Fruit fly (Drosophila melanogaster) whole organism, embryonic: Measurements from ENCODE around the gene ebd1.

Experiments
- B-H2 ChIP-seq: fragments of 200-800 bp; sonication (Bioruptor generic); optimal IDR thresholded peaks from 2 replicates; lab custom pipeline; 2018; ENCODE audit warnings: missing biosample characterization, mild to moderate bottlenecking, missing genetic modification characterization
- BtbVII ChIP-seq: fragments of 200-800 bp; sonication (Bioruptor generic); optimal IDR thresholded peaks from 3 replicates; lab custom pipeline; 2017; ENCODE audit warnings: missing biosample characterization, mild to moderate bottlenecking, missing genetic modification characterization
- C15 ChIP-seq: fragments of 200-800 bp; sonication (Bioruptor generic); IDR thresholded peaks from 3 replicates; pipeline ENCODE4 v1.3.6; 2022; ENCODE audit warnings: missing biosample characterization, missing genetic modification characterization
- CG10267 ChIP-seq: fragments of 200-800 bp; sonication (Bioruptor generic); optimal IDR thresholded peaks from 2 replicates; lab custom pipeline; 2018; ENCODE audit warnings: missing biosample characterization, mild to moderate bottlenecking, missing genetic modification characterization, moderate library complexity
- CG10543 ChIP-seq: fragments of 200-800 bp; sonication (Bioruptor generic); optimal IDR thresholded peaks from 3 replicates; lab custom pipeline; 2017; ENCODE audit warnings: missing biosample characterization, mild to moderate bottlenecking, missing genetic modification characterization, moderate library complexity
- CG11696 ChIP-seq: fragments of 200-800 bp; sonication (Bioruptor generic); IDR thresholded peaks from 2 replicates; pipeline ENCODE4 v1.3.6; 2022; ENCODE audit warnings: missing biosample characterization, missing genetic modification characterization
- CG12155 ChIP-seq: fragments of 200-800 bp; sonication (Bioruptor generic); optimal IDR thresholded peaks from 3 replicates; lab custom pipeline; 2016; ENCODE audit warnings: missing biosample characterization, missing genetic modification characterization
- CG12659 ChIP-seq: fragments of 200-800 bp; sonication (Bioruptor generic); optimal IDR thresholded peaks from 3 replicates; lab custom pipeline; 2017; ENCODE audit warnings: mild to moderate bottlenecking, missing biosample characterization, missing genetic modification reagents, missing genetic modification characterization
- CG13775 ChIP-seq: fragments of 200-800 bp; sonication (Bioruptor generic); optimal IDR thresholded peaks from 3 replicates; lab custom pipeline; 2017; ENCODE audit warnings: missing biosample characterization, mild to moderate bottlenecking, missing genetic modification characterization
- CG15479 ChIP-seq: fragments of 200-800 bp; sonication (Bioruptor generic); optimal IDR thresholded peaks from 3 replicates; lab custom pipeline; 2019; ENCODE audit warnings: missing biosample characterization, mild to moderate bottlenecking, missing genetic modification characterization, moderate library complexity
- CG17361 ChIP-seq: fragments of 200-800 bp; sonication (Bioruptor generic); IDR thresholded peaks from 3 replicates; pipeline ENCODE4 v1.3.6; 2022; ENCODE audit warnings: missing biosample characterization, missing genetic modification characterization
- CG18619 ChIP-seq: fragments of 200-800 bp; sonication (Bioruptor generic); optimal IDR thresholded peaks from 3 replicates; lab custom pipeline; 2017; ENCODE audit warnings: missing biosample characterization, mild to moderate bottlenecking, missing genetic modification characterization
- CG2712 ChIP-seq: fragments of 200-800 bp; optimal IDR thresholded peaks from 3 replicates; lab custom pipeline; 2019; ENCODE audit warnings: missing biosample characterization, mild to moderate bottlenecking, missing genetic modification characterization, moderate library complexity
- CG3163 ChIP-seq: fragments of 200-800 bp; sonication (Bioruptor generic); optimal IDR thresholded peaks from 3 replicates; lab custom pipeline; 2016; ENCODE audit warnings: missing biosample characterization, missing genetic modification characterization
- CG3407 ChIP-seq: fragments of 200-800 bp; sonication (Bioruptor generic); optimal IDR thresholded peaks from 2 replicates; lab custom pipeline; 2018; ENCODE audit warnings: missing biosample characterization, mild to moderate bottlenecking, missing genetic modification characterization
- CG4360 ChIP-seq: fragments of 200-800 bp; sonication (Bioruptor generic); IDR thresholded peaks from 2 replicates; pipeline ENCODE4 v1.3.6; 2022; ENCODE audit warnings: missing biosample characterization, missing genetic modification characterization
- CG6254 ChIP-seq: fragments of 200-800 bp; sonication (Bioruptor generic); optimal IDR thresholded peaks from 3 replicates; lab custom pipeline; 2017; ENCODE audit warnings: mild to moderate bottlenecking, missing biosample characterization, missing genetic modification reagents, missing genetic modification characterization
- CG6272 ChIP-seq: fragments of 200-800 bp; sonication (Bioruptor generic); IDR thresholded peaks from 2 replicates; pipeline ENCODE4 v1.3.6; 2022; ENCODE audit warnings: missing biosample characterization, missing genetic modification characterization
- CG7786 ChIP-seq: fragments of 200-800 bp; sonication (Bioruptor generic); optimal IDR thresholded peaks from 2 replicates; lab custom pipeline; 2016; ENCODE audit warnings: missing biosample characterization, missing genetic modification characterization
- CG7839 ChIP-seq: fragments of 200-800 bp; sonication (Bioruptor generic); optimal IDR thresholded peaks from 3 replicates; lab custom pipeline; 2018; ENCODE audit warnings: missing biosample characterization, mild to moderate bottlenecking, missing genetic modification characterization, moderate library complexity
- CG7928 ChIP-seq: fragments of 200-800 bp; sonication (Bioruptor generic); optimal IDR thresholded peaks from 2 replicates; lab custom pipeline; 2017; ENCODE audit warnings: missing biosample characterization, mild to moderate bottlenecking, missing genetic modification characterization
- CrebB ChIP-seq: fragments of 200-800 bp; sonication (Bioruptor generic); optimal IDR thresholded peaks from 3 replicates; lab custom pipeline; 2018; ENCODE audit warnings: missing biosample characterization, mild to moderate bottlenecking, missing genetic modification characterization
- E2f1 ChIP-seq: fragments of 200-800 bp; sonication (Bioruptor generic); IDR thresholded peaks from 2 replicates; pipeline ENCODE4 v1.3.6; 2022; ENCODE audit warnings: missing biosample characterization, missing genetic modification characterization
- Elba2 ChIP-seq: fragments of 200-800 bp; sonication (Bioruptor generic); optimal IDR thresholded peaks from 3 replicates; lab custom pipeline; 2016; ENCODE audit warnings: missing biosample characterization, missing genetic modification characterization
- Gug ChIP-seq: fragments of 200-800 bp; sonication (Bioruptor generic); IDR thresholded peaks from 4 replicates; pipeline ENCODE4 v1.3.6; 2022; ENCODE audit warnings: missing biosample characterization, missing genetic modification characterization
- HmgD ChIP-seq: fragments of 200-800 bp; sonication (Bioruptor generic); optimal IDR thresholded peaks from 3 replicates; lab custom pipeline; 2016; ENCODE audit warnings: missing biosample characterization, missing genetic modification characterization
- Hr3 ChIP-seq: fragments of 200-800 bp; sonication (Bioruptor generic); optimal IDR thresholded peaks from 3 replicates; lab custom pipeline; 2016; ENCODE audit warnings: missing biosample characterization, missing genetic modification characterization
- Oaz ChIP-seq: fragments of 200-800 bp; sonication (Bioruptor generic); IDR thresholded peaks from 2 replicates; pipeline ENCODE4 v1.3.6; 2022; ENCODE audit warnings: missing biosample characterization, missing genetic modification characterization
- Oli ChIP-seq: fragments of 200-800 bp; sonication (Bioruptor generic); optimal IDR thresholded peaks from 2 replicates; lab custom pipeline; 2018; ENCODE audit warnings: missing biosample characterization, mild to moderate bottlenecking, missing genetic modification characterization, moderate library complexity
- Rx ChIP-seq: fragments of 200-800 bp; sonication (Bioruptor generic); IDR thresholded peaks from 2 replicates; pipeline ENCODE4 v1.3.6; 2022; ENCODE audit warnings: missing biosample characterization, missing genetic modification characterization
- ap ChIP-seq: fragments of 200-800 bp; sonication (Bioruptor generic); IDR thresholded peaks from 2 replicates; pipeline ENCODE4 v1.3.6; 2022; ENCODE audit warnings: missing biosample characterization, missing genetic modification characterization
- ase ChIP-seq: fragments of 200-800 bp; sonication (Bioruptor generic); IDR thresholded peaks from 3 replicates; pipeline ENCODE4 v1.3.6; 2022; ENCODE audit warnings: missing biosample characterization, missing genetic modification characterization
- btn ChIP-seq: fragments of 200-800 bp; sonication (Bioruptor generic); optimal IDR thresholded peaks from 2 replicates; lab custom pipeline; 2016; ENCODE audit warnings: missing biosample characterization, missing genetic modification characterization
- dan ChIP-seq: fragments of 200-800 bp; sonication (Bioruptor generic); IDR thresholded peaks from 2 replicates; pipeline ENCODE4 v1.3.6; 2022; ENCODE audit warnings: missing biosample characterization, missing genetic modification characterization
- dmrt11E ChIP-seq: fragments of 200-800 bp; sonication (Bioruptor generic); optimal IDR thresholded peaks from 3 replicates; lab custom pipeline; 2018; ENCODE audit warnings: missing biosample characterization, mild to moderate bottlenecking, missing genetic modification characterization, moderate library complexity
- dmrt99B ChIP-seq: fragments of 200-800 bp; sonication (Bioruptor generic); optimal IDR thresholded peaks from 2 replicates; lab custom pipeline; 2018; ENCODE audit warnings: missing biosample characterization, mild to moderate bottlenecking, missing genetic modification characterization, moderate library complexity
- fru ChIP-seq: fragments of >200 bp; optimal IDR thresholded peaks from 2 replicates; lab custom pipeline; 2017
- gem ChIP-seq: fragments of 200-800 bp; sonication (Bioruptor generic); optimal IDR thresholded peaks from 2 replicates; lab custom pipeline; 2019; ENCODE audit warnings: missing biosample characterization, mild to moderate bottlenecking, missing genetic modification characterization, moderate library complexity
- gro ChIP-seq: fragments of 200-800 bp; sonication (Bioruptor generic); optimal IDR thresholded peaks from 2 replicates; lab custom pipeline; 2016; ENCODE audit warnings: missing biosample characterization, missing genetic modification characterization
- gsb ChIP-seq: fragments of 200-800 bp; sonication (Bioruptor generic); IDR thresholded peaks from 2 replicates; pipeline ENCODE4 v1.3.6; 2022; ENCODE audit warnings: missing biosample characterization, missing genetic modification characterization
- ind ChIP-seq: fragments of 200-800 bp; sonication (Bioruptor generic); optimal IDR thresholded peaks from 3 replicates; lab custom pipeline; 2016; ENCODE audit warnings: missing biosample characterization, missing genetic modification characterization
- lbe ChIP-seq: fragments of 200-800 bp; sonication (Bioruptor generic); optimal IDR thresholded peaks from 2 replicates; lab custom pipeline; 2016; ENCODE audit warnings: missing biosample characterization, mild to moderate bottlenecking, missing genetic modification characterization
- lola ChIP-seq, 3 experiments: fragments of >200 bp in 2 of 3; fragments of 200-800 bp in 1 of 3; sonication (Bioruptor generic) in 1 of 3; optimal IDR thresholded peaks; 2 replicates each; lab custom pipeline; 2017 to 2019; ENCODE audit warnings: missing biosample characterization in 3 of 3, missing genetic modification characterization in 3 of 3, mild to moderate bottlenecking in 1 of 3, moderate library complexity in 1 of 3
- pho ChIP-seq: fragments of 200-800 bp; sonication (Bioruptor generic); optimal IDR thresholded peaks from 2 replicates; lab custom pipeline; 2016; ENCODE audit warnings: missing biosample characterization, missing genetic modification characterization
- pum ChIP-seq: fragments of 200-800 bp; sonication (Bioruptor generic); optimal IDR thresholded peaks from 2 replicates; lab custom pipeline; 2016; ENCODE audit warnings: missing biosample characterization, missing genetic modification characterization
- schlank ChIP-seq: fragments of 200-800 bp; sonication (Bioruptor generic); optimal IDR thresholded peaks from 2 replicates; lab custom pipeline; 2018; ENCODE audit warnings: missing biosample characterization, mild to moderate bottlenecking, missing genetic modification characterization
- ssp ChIP-seq: fragments of 200-800 bp; sonication (Bioruptor generic); IDR thresholded peaks from 2 replicates; pipeline ENCODE4 v1.3.6; 2022; ENCODE audit warnings: missing biosample characterization, missing genetic modification characterization
- toy ChIP-seq: fragments of 200-800 bp; sonication (Bioruptor generic); IDR thresholded peaks from 2 replicates; pipeline ENCODE4 v1.3.6; 2022; ENCODE audit warnings: missing biosample characterization, missing genetic modification characterization
- vfl ChIP-seq: fragments of 200-800 bp; sonication (Bioruptor generic); optimal IDR thresholded peaks from 2 replicates; lab custom pipeline; 2016; ENCODE audit warnings: missing biosample characterization, missing genetic modification characterization
- yki ChIP-seq: fragments of >200 bp; optimal IDR thresholded peaks from 3 replicates; lab custom pipeline; 2018
- zf30C ChIP-seq: fragments of 200-800 bp; sonication (Bioruptor generic); optimal IDR thresholded peaks from 3 replicates; lab custom pipeline; 2018; ENCODE audit warnings: missing biosample characterization, mild to moderate bottlenecking, missing genetic modification characterization

The ebd1 gene

DNA sequence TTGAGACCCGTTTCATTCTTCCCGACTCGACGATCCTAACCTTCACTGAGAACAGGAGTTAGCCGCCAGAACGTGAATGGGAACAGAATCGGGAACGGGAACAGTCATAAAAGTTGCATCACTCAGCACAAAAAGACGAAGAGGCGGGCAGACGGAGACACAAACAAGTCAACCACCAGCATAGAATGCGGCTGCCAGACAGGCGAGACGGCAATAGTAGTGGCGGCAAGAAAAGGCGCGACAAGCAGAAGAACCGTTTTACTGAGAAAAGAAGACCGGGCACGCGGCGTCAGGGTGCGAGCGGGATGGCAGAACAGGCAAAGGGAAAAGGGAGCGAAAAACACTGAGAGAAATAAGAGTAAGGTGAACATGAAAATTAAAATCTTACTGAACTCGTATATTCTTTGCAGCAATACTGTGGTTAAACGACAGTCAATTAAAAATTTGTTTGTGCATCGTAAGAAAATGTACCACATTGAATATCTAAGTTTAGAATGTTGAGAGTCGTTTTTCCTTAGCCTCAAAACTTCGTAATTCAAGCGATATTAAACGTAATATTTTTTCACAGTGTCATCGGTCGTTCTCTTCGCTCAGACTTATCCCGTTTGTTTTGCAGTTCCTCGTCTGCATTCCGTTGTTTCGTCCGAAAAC, 44.9 kb downstream of the ebd1 start (continued):
- TF ChIP-seq vfl (GFP tag; lab: Kevin White, UChicago) (no peak), btn (peak; percentile 57), CG11696 (GFP tag; lab: Robert Waterston, UW) (peak; percentile 47), zf30C (GFP tag; lab: Kevin White, UChicago) (peak; percentile 99), CG10543 (peak; percentile 54), ssp (GFP tag; lab: Robert Waterston, UW) (peak; percentile 56; the same call in 1 of the 2 replicates), CG3407 (peak; percentile 79), Gug (GFP tag; lab: Robert Waterston, UW) (peak; percentile 57; the same call in 3 of the 4 replicates), Oaz (no peak), CG17361 (GFP tag; lab: Robert Waterston, UW) (peak; percentile 86), ind (GFP tag; lab: Kevin White, UChicago) (peak; percentile 83), E2f1 (GFP tag; lab: Robert Waterston, UW) (peak; percentile 78), lbe (GFP tag; lab: Kevin White, UChicago) (peak; percentile 75), Oli (tag; lab: Kevin White, UChicago) (peak; percentile 85), HmgD (peak; percentile 57), gsb (peak; percentile 59), Elba2 (GFP tag; lab: Kevin White, UChicago) (peak; percentile 49), lola (GFP tag; optimal IDR thresholded peaks at IDR 0.05; lab: Kevin White, UChicago) (peak in 1 of 3 experiments; percentile 92), CG10267 (peak; percentile 86), B-H2 (no peak), CG6254 (GFP tag; lab: Kevin White, UChicago) (peak; percentile 83), ase (peak; percentile 75; the same call in 2 of the 3 replicates), CG13775 (GFP tag; lab: Kevin White, UChicago) (peak; percentile 86), BtbVII (GFP tag; lab: Kevin White, UChicago) (peak; percentile 80), pum (peak; percentile 78), yki (lab: Kevin White, UChicago) (no peak), CG12659 (GFP tag; lab: Kevin White, UChicago) (peak; percentile 81), gro (GFP tag; lab: Kevin White, UChicago) (peak; percentile 24), C15 (GFP tag; lab: Robert Waterston, UW) (no peak), CG7928 (GFP tag; lab: Kevin White, UChicago) (peak; percentile 33), CG7786 (peak; percentile 82), Rx (peak; percentile 71), pho (GFP tag; lab: Kevin White, UChicago) (peak; percentile 73), CG6272 (GFP tag; lab: Robert Waterston, UW) (peak; percentile 32; the same call in 1 of the 2 replicates), CG15479 (GFP tag; lab: Kevin White, UChicago) (peak; percentile 83), Hr3 (peak; percentile 82), ap (GFP tag; lab: Robert Waterston, UW) (peak; percentile 72), CG7839 (peak; percentile 85), fru (no peak), CG2712 (tag; lab: Kevin White, UChicago) (peak; percentile 92), toy (GFP tag; lab: Robert Waterston, UW) (no peak), CG3163 (GFP tag; lab: Kevin White, UChicago) (peak; percentile 64), dmrt11E (peak; percentile 95), CG4360 (peak; percentile 7; the same call in 1 of the 2 replicates), CG12155 (peak; percentile 83), schlank (tag; lab: Kevin White, UChicago) (peak; percentile 29), CG18619 (GFP tag; lab: Kevin White, UChicago) (peak; percentile 79), dmrt99B (tag; lab: Kevin White, UChicago) (peak; percentile 83), CrebB (tag; lab: Kevin White, UChicago) (peak; percentile 38), gem (peak; percentile 92), dan (no peak; the same call in 1 of the 2 replicates)
